Worm (Caenorhabditis elegans) whole organism, L3 larva: ENCODE results near the gene pro-3.

Source experiments
- R02D3.7 ChIP-seq: fragments of 150-350 bp; optimal IDR thresholded peaks from 2 replicates; lab custom pipeline; 2014; ENCODE audit warnings: missing biosample characterization, missing genetic modification characterization
- ceh-16 ChIP-seq: sonication (generic microtip); optimal IDR thresholded peaks from 2 replicates; lab custom pipeline; 2017; ENCODE audit warnings: missing biosample characterization, missing genetic modification characterization
- ceh-28 ChIP-seq: fragments of 150-350 bp; optimal IDR thresholded peaks from 2 replicates; lab custom pipeline; 2014; ENCODE audit warnings: missing biosample characterization, missing genetic modification reagents, missing genetic modification characterization
- ceh-9 ChIP-seq: sonication (generic microtip); optimal IDR thresholded peaks from 2 replicates; lab custom pipeline; 2018; ENCODE audit warnings: missing biosample characterization, missing genetic modification characterization
- daf-12 ChIP-seq: fragments of 150-350 bp; optimal IDR thresholded peaks from 2 replicates; lab custom pipeline; 2014; ENCODE audit warnings: missing biosample characterization, missing genetic modification reagents, missing genetic modification characterization
- egl-27 ChIP-seq: sonication (generic microtip); optimal IDR thresholded peaks from 4 replicates; lab custom pipeline; 2017; ENCODE audit warnings: missing biosample characterization, missing genetic modification reagents, missing genetic modification characterization
- egl-5 ChIP-seq: fragments of 150-350 bp; optimal IDR thresholded peaks from 2 replicates; lab custom pipeline; 2017; ENCODE audit warnings: missing biosample characterization, missing genetic modification reagents, missing genetic modification characterization, inconsistent platforms
- elt-1 ChIP-seq: fragments of 150-350 bp; optimal IDR thresholded peaks from 2 replicates; lab custom pipeline; 2014; ENCODE audit warnings: missing biosample characterization, missing genetic modification characterization
- elt-2 ChIP-seq: sonication (generic microtip); optimal IDR thresholded peaks from 2 replicates; lab custom pipeline; 2016; ENCODE audit warnings: missing genetic modification reagents, mild to moderate bottlenecking, missing genetic modification characterization, missing compliant biosample characterization
- elt-3 ChIP-seq, 3 experiments: fragments of 150-350 bp in 1 of 3; sonication (generic microtip) in 2 of 3; optimal IDR thresholded peaks; 2 replicates in 2 of 3; 4 replicates in 1 of 3; lab custom pipeline; 2014 to 2017; ENCODE audit warnings: missing biosample characterization in 3 of 3, missing genetic modification characterization in 3 of 3
- eor-1 ChIP-seq, 2 experiments: fragments of 150-350 bp; optimal IDR thresholded peaks; 2 replicates each; lab custom pipeline; 2014 to 2018; ENCODE audit warnings: missing biosample characterization in 2 of 2, missing genetic modification characterization in 2 of 2
- fkh-10 ChIP-seq: sonication (generic microtip); optimal IDR thresholded peaks from 2 replicates; lab custom pipeline; 2017; ENCODE audit warnings: missing biosample characterization, missing genetic modification reagents, missing genetic modification characterization
- fos-1 ChIP-seq: fragments of 150-350 bp; optimal IDR thresholded peaks from 2 replicates; lab custom pipeline; 2014; ENCODE audit warnings: missing biosample characterization, missing genetic modification characterization
- hmg-11 ChIP-seq: sonication (generic microtip); optimal IDR thresholded peaks from 2 replicates; lab custom pipeline; 2016; ENCODE audit warnings: missing genetic modification characterization, missing compliant biosample characterization
- jun-1 ChIP-seq: fragments of 150-350 bp; optimal IDR thresholded peaks from 2 replicates; lab custom pipeline; 2014; ENCODE audit warnings: missing biosample characterization, missing genetic modification reagents, missing genetic modification characterization
- lin-15B ChIP-seq: fragments of 150-350 bp; optimal IDR thresholded peaks from 2 replicates; lab custom pipeline; 2014; ENCODE audit warnings: missing biosample characterization, missing genetic modification characterization
- lin-39 ChIP-seq: fragments of 150-350 bp; optimal IDR thresholded peaks from 2 replicates; lab custom pipeline; 2018; ENCODE audit warnings: missing biosample characterization, missing genetic modification reagents, missing genetic modification characterization
- mdl-1 ChIP-seq: fragments of 150-350 bp; optimal IDR thresholded peaks from 2 replicates; lab custom pipeline; 2014; ENCODE audit warnings: missing biosample characterization, missing genetic modification characterization
- nfya-1 ChIP-seq: sonication (generic microtip); optimal IDR thresholded peaks from 2 replicates; lab custom pipeline; 2017; ENCODE audit warnings: missing genetic modification characterization, mild to moderate bottlenecking, missing compliant biosample characterization, antibody characterized with exemption, moderate library complexity; ENCODE audit not compliant: insufficient read depth
- nhr-11 ChIP-seq: fragments of 150-350 bp; optimal IDR thresholded peaks from 2 replicates; lab custom pipeline; 2014; ENCODE audit warnings: missing biosample characterization, missing genetic modification characterization
- nhr-12 ChIP-seq: fragments of 150-350 bp; optimal IDR thresholded peaks from 2 replicates; lab custom pipeline; 2014; ENCODE audit warnings: missing biosample characterization, missing genetic modification characterization
- nhr-23 ChIP-seq: fragments of 150-350 bp; optimal IDR thresholded peaks from 2 replicates; lab custom pipeline; 2014; ENCODE audit warnings: missing biosample characterization, missing genetic modification reagents, missing genetic modification characterization
- nhr-237 ChIP-seq: fragments of 150-350 bp; optimal IDR thresholded peaks from 2 replicates; lab custom pipeline; 2014; ENCODE audit warnings: missing biosample characterization, missing genetic modification characterization
- nhr-28 ChIP-seq: fragments of 150-350 bp; optimal IDR thresholded peaks from 2 replicates; lab custom pipeline; 2014; ENCODE audit warnings: missing biosample characterization, missing genetic modification characterization
- nhr-67 ChIP-seq: fragments of 150-350 bp; optimal IDR thresholded peaks from 2 replicates; lab custom pipeline; 2014; ENCODE audit warnings: missing biosample characterization, missing genetic modification characterization
- nhr-76 ChIP-seq: fragments of 150-350 bp; sonication (generic microtip); optimal IDR thresholded peaks from 5 replicates; lab custom pipeline; 2014; ENCODE audit warnings: missing biosample characterization, missing genetic modification characterization
- pha-4 ChIP-seq: fragments of 150-350 bp; optimal IDR thresholded peaks from 2 replicates; lab custom pipeline; 2014; ENCODE audit warnings: missing biosample characterization, missing genetic modification reagents, missing genetic modification characterization
- sea-2 ChIP-seq: fragments of 150-350 bp; sonication (generic microtip); optimal IDR thresholded peaks from 4 replicates; lab custom pipeline; 2014; ENCODE audit warnings: missing biosample characterization, missing genetic modification reagents, missing genetic modification characterization
- skn-1 ChIP-seq: fragments of 150-350 bp; optimal IDR thresholded peaks from 2 replicates; lab custom pipeline; 2014; ENCODE audit warnings: missing biosample characterization, missing genetic modification characterization
- snpc-4 ChIP-seq: fragments of 150-350 bp; optimal IDR thresholded peaks from 2 replicates; lab custom pipeline; 2014; ENCODE audit warnings: missing biosample characterization, missing genetic modification characterization
- tbx-2 ChIP-seq: sonication (generic microtip); optimal IDR thresholded peaks from 2 replicates; lab custom pipeline; 2016; ENCODE audit warnings: mild to moderate bottlenecking, missing genetic modification characterization, missing compliant biosample characterization
- unc-39 ChIP-seq: sonication (generic microtip); optimal IDR thresholded peaks from 4 replicates; lab custom pipeline; 2017; ENCODE audit warnings: missing biosample characterization, missing genetic modification characterization
- unc-62 ChIP-seq: fragments of 150-350 bp; sonication (generic microtip); optimal IDR thresholded peaks from 4 replicates; lab custom pipeline; 2014; ENCODE audit warnings: missing biosample characterization, missing genetic modification reagents, missing genetic modification characterization
- ztf-11 ChIP-seq: fragments of 150-350 bp; optimal IDR thresholded peaks from 2 replicates; lab custom pipeline; 2014; ENCODE audit warnings: missing biosample characterization, missing genetic modification characterization
- ztf-4 ChIP-seq: fragments of 150-350 bp; optimal IDR thresholded peaks from 2 replicates; lab custom pipeline; 2014; ENCODE audit warnings: missing biosample characterization, missing genetic modification characterization

pro-3 gene

DNA sequence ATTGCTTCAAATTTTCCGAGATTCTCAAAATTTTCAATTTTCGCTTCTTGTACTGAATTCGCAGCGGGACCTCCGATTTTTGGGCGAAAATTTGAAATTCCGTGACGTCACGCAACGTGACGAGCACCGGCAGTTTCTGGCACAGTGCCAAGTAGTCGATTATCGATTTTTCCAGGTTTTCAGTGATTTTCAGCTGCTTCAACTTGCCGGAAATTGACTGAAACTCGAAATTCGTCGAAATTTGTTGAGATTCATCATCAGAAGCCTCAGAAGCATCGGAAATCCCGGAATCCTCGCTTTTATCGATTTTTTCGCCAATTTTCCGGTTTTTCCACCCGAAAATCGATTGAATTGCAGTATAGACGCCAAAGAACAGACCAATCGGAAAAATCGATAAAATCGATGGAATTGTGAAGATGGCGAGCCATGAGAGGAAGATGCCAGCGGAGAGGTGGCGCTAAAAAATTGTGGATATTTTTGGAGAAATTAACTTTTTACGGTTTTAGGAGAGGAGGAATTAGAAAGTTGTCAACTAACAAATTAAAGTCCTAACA, 13.7 kb upstream of the pro-3 start:
- TF ChIP-seq ceh-28 (tag; lab: Kevin White, UChicago), result peak; percentile 64
- TF ChIP-seq nhr-12 (tag; lab: Kevin White, UChicago), result no peak

DNA sequence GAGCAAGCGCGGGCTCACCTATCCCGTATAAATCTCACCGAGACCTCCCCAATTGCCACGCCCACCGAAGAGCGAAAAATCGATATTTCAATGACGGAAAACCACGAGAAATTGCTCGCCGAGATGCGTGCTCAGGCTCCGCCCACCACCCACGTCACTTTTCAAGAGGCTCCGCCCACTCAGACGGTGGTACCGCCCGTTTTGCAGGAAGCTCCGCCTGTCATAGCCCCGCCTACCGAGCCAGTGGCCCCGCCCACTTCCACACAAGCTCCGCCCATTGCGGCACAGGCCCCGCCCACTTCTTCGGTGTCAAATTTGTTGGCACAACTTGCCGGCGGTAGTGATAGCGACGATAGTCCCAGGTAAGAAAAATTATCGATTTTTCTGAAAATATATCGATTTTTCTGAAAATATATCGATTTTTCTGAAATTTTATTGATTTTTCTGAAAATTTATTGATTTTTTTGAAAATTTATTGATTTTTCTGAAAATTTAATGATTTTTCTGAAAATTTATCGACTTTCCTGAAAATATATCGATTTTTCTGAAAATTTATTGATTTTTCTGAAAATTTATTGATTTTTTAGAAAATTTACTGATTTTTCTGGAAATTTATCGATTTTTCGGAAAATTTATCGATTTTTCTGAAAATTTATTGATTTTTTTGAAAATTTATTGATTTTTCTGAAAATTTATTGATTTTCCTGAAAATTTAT, 11.4 kb upstream of the pro-3 start:
- no peak for TF ChIP-seq nhr-76 (tag; lab: Kevin White, UChicago)
- no peak for TF ChIP-seq elt-3 (tag; optimal IDR thresholded peaks at IDR 0.05; lab: Kevin White, UChicago)
- TF ChIP-seq pha-4 (tag; lab: Kevin White, UChicago), result no peak
- TF ChIP-seq unc-39 (tag; lab: Kevin White, UChicago), result no peak
- peak; percentile 72 for TF ChIP-seq ceh-28 (tag; lab: Kevin White, UChicago)
- no peak for TF ChIP-seq unc-62 (GFP tag; lab: Kevin White, UChicago)
- TF ChIP-seq ztf-4 (tag; lab: Kevin White, UChicago), result no peak
- TF ChIP-seq mdl-1 (tag; lab: Kevin White, UChicago), result no peak

DNA sequence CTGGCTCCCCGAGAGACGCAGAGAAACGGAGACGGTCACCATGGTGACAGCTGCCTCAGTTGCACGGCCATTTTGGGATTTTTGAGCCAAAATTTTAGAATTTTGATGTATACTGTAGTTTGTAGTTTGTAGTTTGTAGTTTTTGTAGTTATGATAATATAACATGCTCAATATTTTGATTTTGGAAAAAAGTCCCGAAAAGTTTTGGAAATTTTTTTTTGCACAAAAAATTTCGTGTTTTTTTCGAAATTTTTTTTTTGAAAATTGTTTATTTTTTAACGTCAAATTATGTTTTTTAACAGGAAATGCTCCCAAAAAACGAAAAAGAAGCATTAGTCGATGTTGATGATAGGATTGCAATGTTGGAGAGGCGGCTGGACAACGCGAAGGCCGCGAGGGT, 9.0 kb upstream of the pro-3 start, which contains the start of gene dyf-17:
dyf-17 (plus strand) TSS at position 301 of the 400 bp plus-strand sequence.
- TF ChIP-seq elt-2 (tag; lab: Kevin White, UChicago) (no peak), eor-1 (tag; optimal IDR thresholded peaks at IDR 0.05; lab: Kevin White, UChicago) (no peak), ceh-9 (tag; lab: Kevin White, UChicago) (no peak), lin-15B (tag; lab: Kevin White, UChicago) (no peak)

DNA sequence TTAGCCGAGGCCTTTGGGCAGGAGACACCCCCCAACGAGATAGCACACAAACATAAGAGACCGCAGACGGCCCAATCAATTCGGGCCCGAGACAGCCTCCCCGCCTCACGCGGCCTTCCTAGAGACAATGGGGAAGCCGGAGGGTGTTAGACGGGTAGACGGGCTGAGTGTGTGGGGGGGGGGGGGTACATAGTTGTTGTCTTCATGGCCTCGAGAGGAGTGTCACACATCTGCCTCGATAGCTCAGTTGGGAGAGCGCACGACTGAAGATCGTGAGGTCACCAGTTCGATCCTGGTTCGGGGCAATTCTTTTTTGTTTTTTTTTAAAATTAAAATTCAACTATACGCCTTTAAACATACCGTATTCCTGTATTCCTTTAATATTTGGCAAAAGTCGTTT, 7.6 kb upstream of the pro-3 start:
- TF ChIP-seq pha-4 (tag; lab: Kevin White, UChicago), result peak; percentile 13
- TF ChIP-seq ceh-28 (tag; lab: Kevin White, UChicago), result peak; percentile 69
- no peak for TF ChIP-seq nhr-237 (tag; lab: Kevin White, UChicago)
- TF ChIP-seq snpc-4 (tag; lab: Kevin White, UChicago), result no peak
- no peak for TF ChIP-seq elt-1 (tag; lab: Kevin White, UChicago)
- no peak for TF ChIP-seq nhr-23 (tag; lab: Kevin White, UChicago)
- no peak for TF ChIP-seq lin-15B (tag; lab: Kevin White, UChicago)
- peak; percentile 63 for TF ChIP-seq nfya-1 (tag; lab: Kevin White, UChicago)
- TF ChIP-seq elt-2 (tag; lab: Kevin White, UChicago), result peak; percentile 31
- peak; percentile 20 for TF ChIP-seq tbx-2 (tag; lab: Kevin White, UChicago)
- TF ChIP-seq skn-1, result peak; percentile 23
- TF ChIP-seq hmg-11 (tag; lab: Kevin White, UChicago), result peak; percentile 95
- TF ChIP-seq lin-39 (tag; lab: Kevin White, UChicago), result peak; percentile 87
- TF ChIP-seq nhr-28, result no peak

DNA sequence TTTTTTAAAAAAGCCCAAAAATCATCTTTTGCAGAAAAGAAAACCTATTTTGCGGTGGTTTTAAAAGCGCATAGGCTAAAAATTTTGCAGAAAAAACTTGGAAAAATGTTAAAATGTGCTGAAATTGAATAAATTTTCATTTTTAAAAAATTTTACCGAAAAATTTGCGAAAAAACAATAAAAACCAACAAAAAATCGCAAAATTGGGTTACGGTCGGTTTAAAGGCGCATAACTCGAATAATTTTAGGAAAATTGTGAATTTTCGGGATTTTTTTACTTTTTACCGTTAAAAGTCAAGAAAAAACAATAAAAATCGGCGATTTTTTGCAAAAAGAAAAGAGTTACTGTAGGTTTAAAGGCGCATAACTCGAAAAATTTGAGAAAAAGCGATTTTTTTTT, 7.0 kb upstream of the pro-3 start:
- TF ChIP-seq fkh-10 (no peak), jun-1 (no peak), sea-2 (GFP tag; lab: Kevin White, UChicago) (no peak), nhr-11 (tag; lab: Kevin White, UChicago) (no peak), egl-5 (no peak), nhr-12 (tag; lab: Kevin White, UChicago) (no peak), R02D3.7 (tag; lab: Kevin White, UChicago) (no peak), egl-27 (tag; lab: Kevin White, UChicago) (no peak), skn-1 (no peak), nfya-1 (tag; lab: Kevin White, UChicago) (no peak), fos-1 (no peak)
- TF ChIP-seq, all 47 proteins: peak for 0

DNA sequence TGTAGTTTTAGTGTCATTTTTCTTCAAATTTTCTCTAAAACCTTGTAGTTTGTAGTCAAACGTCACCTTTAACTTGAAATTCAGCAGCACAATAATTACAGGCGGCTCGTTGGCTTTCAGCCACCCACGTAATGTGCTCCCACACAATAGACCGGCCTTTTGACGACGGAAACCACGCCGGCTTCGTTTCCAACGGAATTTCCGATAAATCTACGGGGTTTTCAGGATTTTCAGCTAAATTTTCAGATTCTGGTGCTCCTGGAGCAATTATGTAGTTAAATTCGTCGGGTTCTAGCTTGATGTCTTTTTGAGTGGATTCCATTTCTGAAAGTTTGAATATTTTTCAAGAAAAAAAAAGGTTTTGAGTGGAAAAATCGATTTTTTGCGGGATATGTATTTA, 6.4 kb upstream of the pro-3 start, which contains the start of gene bed-1:
bed-1 (minus strand) TSS at position 337 of the 400 bp plus-strand sequence.
- TF ChIP-seq daf-12 (tag; lab: Kevin White, UChicago), result no peak
- TF ChIP-seq sea-2 (GFP tag; lab: Kevin White, UChicago), result no peak
- TF ChIP-seq ceh-16, result no peak
- TF ChIP-seq mdl-1 (tag; lab: Kevin White, UChicago), result no peak
- no peak for TF ChIP-seq elt-3 (tag; optimal IDR thresholded peaks at IDR 0.05; lab: Kevin White, UChicago)
- TF ChIP-seq ceh-28 (tag; lab: Kevin White, UChicago), result no peak
- TF ChIP-seq fos-1, result no peak
- TF ChIP-seq nhr-67 (tag; lab: Kevin White, UChicago), result no peak
- no peak for TF ChIP-seq nfya-1 (tag; lab: Kevin White, UChicago)
- no peak for TF ChIP-seq egl-5
- TF ChIP-seq ztf-11 (tag; lab: Kevin White, UChicago), result no peak
